Worm (Caenorhabditis elegans): ENCODE data around the gene F22F7.4.

The F22F7.4 gene

ce11 chrV:2135323-2135722, 29.4 kb upstream of the F22F7.4 start (continued):
- TF ChIP-seq egl-18 (GFP tag; IDR thresholded peaks at IDR 0.05) = no peak
- no peak for TF ChIP-seq efl-1 (GFP tag; optimal IDR thresholded peaks at IDR 0.05)
- TF ChIP-seq aptf-3 (GFP tag; IDR thresholded peaks at IDR 0.05) = no peak
- no peak for TF ChIP-seq lag-1 (GFP tag; IDR thresholded peaks at IDR 0.05)

- TF ChIP-seq B0035.1 (tag; optimal IDR thresholded peaks at IDR 0.05) (no peak), sptf-2 (GFP tag; optimal IDR thresholded peaks at IDR 0.05) (no peak), egrh-3 (GFP tag; IDR thresholded peaks at IDR 0.05) (no peak), lin-35 (GFP tag; optimal IDR thresholded peaks at IDR 0.05) (peak in 1 of 3 experiments; percentile 9)
These were observed 28.5 kb upstream of the F22F7.4 start for ce11 chrV:2134340-2134739.

ce11 chrV:2133512-2133911, 27.6 kb upstream of the F22F7.4 start:
- no peak for TF ChIP-seq snpc-1.3 (tag; optimal IDR thresholded peaks at IDR 0.05; ENCODE audit: insufficient read depth)
- no peak for TF ChIP-seq ZK185.1 (tag; optimal IDR thresholded peaks at IDR 0.05; ENCODE audit: poor library complexity, severe bottlenecking)
- TF ChIP-seq hmg-1.2 (GFP tag; IDR thresholded peaks at IDR 0.05) = peak; percentile 37; the same call in 1 of the 2 replicates
- TF ChIP-seq rec-8 (tag; optimal IDR thresholded peaks at IDR 0.05) = no peak
- TF ChIP-seq B0336.3 (GFP tag; IDR thresholded peaks at IDR 0.05) = no peak
- no peak for TF ChIP-seq ceh-58 (GFP tag; IDR thresholded peaks at IDR 0.05)
- TF ChIP-seq zfh-2 (GFP tag; conservative IDR thresholded peaks at IDR 0.05) = peak; percentile 84
- TF ChIP-seq hlh-26 (GFP tag; conservative IDR thresholded peaks at IDR 0.05) = no peak
- TF ChIP-seq aptf-3 (GFP tag; IDR thresholded peaks at IDR 0.05) = no peak
- TF ChIP-seq egrh-3 (GFP tag; IDR thresholded peaks at IDR 0.05) = peak; percentile 31; the same call in 1 of the 2 replicates
- TF ChIP-seq B0261.1 (tag; optimal IDR thresholded peaks at IDR 0.05) = no peak
- TF ChIP-seq ztf-25 (GFP tag; IDR thresholded peaks at IDR 0.05) = no peak
- TF ChIP-seq F10E7.11 (tag; optimal IDR thresholded peaks at IDR 0.05) = no peak
- no peak for TF ChIP-seq C06A6.2 (GFP tag; conservative IDR thresholded peaks at IDR 0.05)
- no peak for TF ChIP-seq sptf-2 (GFP tag; optimal IDR thresholded peaks at IDR 0.05)
- TF ChIP-seq attf-3 (GFP tag; conservative IDR thresholded peaks at IDR 0.05) = no peak
- TF ChIP-seq dox-1 (GFP tag; IDR thresholded peaks at IDR 0.05) = peak; percentile 42; the same call in 1 of the 2 replicates
- no peak for TF ChIP-seq madf-8 (GFP tag; conservative IDR thresholded peaks at IDR 0.05)
- TF ChIP-seq nhr-80 (tag; optimal IDR thresholded peaks at IDR 0.05) = peak; percentile 7
- TF ChIP-seq let-526 (GFP tag; IDR thresholded peaks at IDR 0.05) = no peak
- TF ChIP-seq xnd-1 (tag; optimal IDR thresholded peaks at IDR 0.05) = no peak
- no peak for TF ChIP-seq F22D6.2 (tag; optimal IDR thresholded peaks at IDR 0.05)
- peak; percentile 45 for TF ChIP-seq atf-7 (tag; optimal IDR thresholded peaks at IDR 0.05)
- TF ChIP-seq egl-44 (GFP tag; IDR thresholded peaks at IDR 0.05) = no peak
- no peak for TF ChIP-seq snpc-4 (GFP tag; optimal IDR thresholded peaks at IDR 0.05)
- TF ChIP-seq snpc-4 (tag; optimal IDR thresholded peaks at IDR 0.05) = peak in 1 of 4 experiments; percentile 13
- peak in 1 of 3 experiments; percentile 80 for TF ChIP-seq lin-35 (GFP tag; optimal IDR thresholded peaks at IDR 0.05)
- TF ChIP-seq lin-40 (tag; optimal IDR thresholded peaks at IDR 0.05) = peak; percentile 21
- no peak for TF ChIP-seq cebp-1 (GFP tag; IDR thresholded peaks at IDR 0.05)
- peak; percentile 74 for TF ChIP-seq cebp-1 (tag; optimal IDR thresholded peaks at IDR 0.05)
- TF ChIP-seq die-1 (tag; optimal IDR thresholded peaks at IDR 0.05) = no peak
- no peak for TF ChIP-seq F57C9.4 (tag; optimal IDR thresholded peaks at IDR 0.05)
- TF ChIP-seq pbrm-1 (GFP tag; IDR thresholded peaks at IDR 0.05) = no peak
- TF ChIP-seq K12H6.12 (tag; optimal IDR thresholded peaks at IDR 0.05) = peak; percentile 70
- no peak for TF ChIP-seq sdz-38 (tag; optimal IDR thresholded peaks at IDR 0.05)
- peak; percentile 41 for TF ChIP-seq chd-7 (tag; optimal IDR thresholded peaks at IDR 0.05)
- no peak for TF ChIP-seq akir-1 (GFP tag; optimal IDR thresholded peaks at IDR 0.05)
- 0 out of 2 replicates have a peak, but pooled peaks have one; percentile 41 for TF ChIP-seq mcd-1 (GFP tag; IDR thresholded peaks at IDR 0.05)
- TF ChIP-seq K11D2.4 (GFP tag; IDR thresholded peaks at IDR 0.05) = peak; percentile 57
- TF ChIP-seq lin-26 (GFP tag; IDR thresholded peaks at IDR 0.05) = no peak
- no peak for TF ChIP-seq ceh-40 (GFP tag; IDR thresholded peaks at IDR 0.05)

All from whole organism, young adult.